Worm (Caenorhabditis elegans): ENCODE results near the gene ZK757.2.

The ZK757.2 gene

DNA sequence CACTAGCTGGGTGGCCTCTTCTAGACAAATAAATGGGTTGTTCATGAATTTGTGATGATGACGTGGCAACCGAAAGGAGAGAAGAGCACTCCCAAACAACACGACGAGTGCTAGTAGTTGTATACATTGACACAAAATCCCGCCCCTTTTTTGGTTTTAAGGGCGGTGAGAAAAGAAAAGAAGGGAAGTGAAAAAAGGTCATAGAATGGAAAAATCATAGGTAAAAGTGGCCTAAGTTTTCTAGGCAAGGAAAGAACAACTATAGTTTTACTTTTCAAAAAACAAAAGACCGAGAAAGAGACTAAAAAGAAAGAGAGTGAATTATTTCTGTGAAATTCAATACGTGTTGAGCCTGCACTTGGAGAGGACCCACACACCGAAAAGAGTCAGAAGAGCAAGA, at the start of gene ZK757.2:
Gene ZK757.2 (minus strand): TSS at position 101 of the 400 bp plus-strand sequence.
- TF ChIP-seq him-1 (tag; optimal IDR thresholded peaks at IDR 0.05): no peak
- TF ChIP-seq dao-5 (tag; optimal IDR thresholded peaks at IDR 0.05): no peak
- no peak for TF ChIP-seq W03F9.2 (tag; optimal IDR thresholded peaks at IDR 0.05)

DNA sequence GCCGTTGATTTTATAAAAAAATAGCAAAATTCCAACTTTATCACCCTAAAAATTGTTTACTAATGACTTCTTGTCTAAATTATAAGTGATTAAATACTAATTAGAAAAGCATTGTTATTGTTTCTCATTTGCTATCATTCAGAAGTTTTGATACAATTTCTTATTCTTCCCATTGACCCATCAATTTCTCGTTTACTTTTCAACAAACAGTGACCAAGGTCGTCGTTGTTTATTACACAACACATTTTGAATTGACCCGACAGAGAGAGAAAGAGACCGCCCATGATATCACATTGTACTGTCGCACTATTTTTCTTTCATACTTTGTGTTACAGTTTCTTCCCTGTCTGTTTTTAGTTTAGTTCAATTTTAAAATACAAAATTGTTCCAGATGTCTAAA, 48.6 kb upstream of the ZK757.2 start, which contains the start of gene ttr-2:
Gene ttr-2 (plus strand): TSS at position 392 of the 400 bp plus-strand sequence.
- TF ChIP-seq dao-5 (tag; optimal IDR thresholded peaks at IDR 0.05) (no peak), him-1 (tag; optimal IDR thresholded peaks at IDR 0.05) (no peak), W03F9.2 (tag; optimal IDR thresholded peaks at IDR 0.05) (no peak)

DNA sequence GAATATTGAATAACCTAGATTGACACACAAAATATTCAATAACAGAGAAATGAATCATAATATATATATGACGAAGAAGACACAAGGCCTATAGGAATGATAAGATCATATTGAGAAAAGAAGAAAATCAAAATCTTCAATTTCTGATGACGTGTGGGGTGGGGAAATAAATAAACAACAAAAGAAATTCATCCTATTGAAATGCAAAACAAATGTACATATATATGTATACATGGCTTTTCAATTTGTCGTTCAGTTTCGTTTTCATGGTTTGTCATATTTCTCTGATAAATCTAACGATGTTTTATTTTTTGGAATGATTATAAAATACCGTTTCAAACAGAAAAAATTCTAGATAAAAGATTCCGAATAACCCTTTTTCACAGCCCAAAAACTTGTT, 47.9 kb upstream of the ZK757.2 start, which contains the start of gene ttr-3:
Gene ttr-3 (minus strand): TSS at position 101 of the 400 bp plus-strand sequence.
- TF ChIP-seq him-1 (tag; optimal IDR thresholded peaks at IDR 0.05) (no peak), W03F9.2 (tag; optimal IDR thresholded peaks at IDR 0.05) (no peak), dao-5 (tag; optimal IDR thresholded peaks at IDR 0.05) (no peak)

- TF ChIP-seq him-1 (tag; optimal IDR thresholded peaks at IDR 0.05) (no peak), W03F9.2 (tag; optimal IDR thresholded peaks at IDR 0.05) (no peak), dao-5 (tag; optimal IDR thresholded peaks at IDR 0.05) (no peak)
Measured at ce11 chrIII:9922874-9923273, 44.1 kb upstream of the ZK757.2 start, which contains the start of gene cbp-2. Gene cbp-2 (plus strand): TSS chrIII:9923174.

DNA sequence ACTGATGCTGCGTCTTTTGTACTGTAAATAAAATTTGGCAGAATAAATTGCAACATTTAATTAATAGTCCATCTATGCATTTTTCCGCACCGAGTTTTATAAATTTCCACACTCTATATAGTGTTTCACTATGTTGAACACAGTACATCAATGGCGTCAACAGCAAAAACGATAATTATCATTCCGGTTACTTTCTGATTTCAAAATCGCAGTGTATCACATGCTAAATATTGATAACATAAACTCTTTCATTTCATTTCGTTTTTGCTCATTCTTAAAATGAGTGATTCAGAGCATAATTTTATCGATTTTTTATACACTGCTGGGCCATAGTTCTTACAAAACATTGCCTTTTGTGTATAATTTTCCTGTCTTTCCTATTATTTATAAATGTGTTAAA, 43.6 kb upstream of the ZK757.2 start:
- TF ChIP-seq him-1 (tag; optimal IDR thresholded peaks at IDR 0.05) (no peak), W03F9.2 (tag; optimal IDR thresholded peaks at IDR 0.05) (no peak), dao-5 (tag; optimal IDR thresholded peaks at IDR 0.05) (no peak)

DNA sequence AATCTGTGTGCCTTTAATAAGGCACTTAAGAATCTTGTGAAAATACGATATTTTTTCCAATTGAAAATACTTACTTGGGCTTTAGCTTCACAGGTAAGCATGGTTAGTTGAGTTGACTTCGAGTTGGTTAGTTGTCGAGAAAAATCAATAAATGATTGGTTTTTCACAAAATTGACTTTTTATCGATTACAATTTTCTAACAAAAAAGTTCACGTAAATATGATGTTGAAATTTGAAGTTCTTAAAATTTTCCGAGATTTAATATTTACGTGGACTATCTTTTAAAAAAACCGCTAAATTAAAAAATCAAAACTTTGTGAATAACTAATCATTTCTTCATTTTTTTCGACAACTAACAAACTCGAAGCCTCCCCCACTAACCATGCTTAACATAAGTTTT, 42.0 kb upstream of the ZK757.2 start, which contains the start of gene F40F12.3:
Gene F40F12.3 (minus strand): TSS at position 101 of the 400 bp plus-strand sequence.
- no peak for TF ChIP-seq W03F9.2 (tag; optimal IDR thresholded peaks at IDR 0.05)
- no peak for TF ChIP-seq dao-5 (tag; optimal IDR thresholded peaks at IDR 0.05)
- TF ChIP-seq him-1 (tag; optimal IDR thresholded peaks at IDR 0.05): no peak

DNA sequence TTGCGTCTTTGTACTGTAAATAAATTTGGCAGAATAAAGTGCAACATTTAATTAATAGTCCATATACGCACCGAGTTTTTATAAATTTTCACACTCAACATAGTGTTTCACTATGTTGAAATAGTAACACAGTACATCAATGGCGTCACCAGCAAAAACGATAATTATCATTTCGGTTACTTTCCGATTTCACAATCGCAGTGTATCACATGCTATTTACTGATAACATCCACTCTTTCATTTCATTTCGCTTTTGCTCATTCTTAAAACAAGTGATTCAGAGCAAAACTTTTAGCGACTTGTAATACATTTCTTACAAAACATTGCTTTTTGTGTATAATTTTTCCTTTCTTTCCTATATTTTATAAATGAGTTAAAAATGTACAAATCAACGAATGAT, 35.0 kb upstream of the ZK757.2 start, which contains the start of gene cbp-3:
Gene cbp-3 (plus strand): TSS at position 272 of the 400 bp plus-strand sequence.
- TF ChIP-seq dao-5 (tag; optimal IDR thresholded peaks at IDR 0.05) (no peak), him-1 (tag; optimal IDR thresholded peaks at IDR 0.05) (no peak), W03F9.2 (tag; optimal IDR thresholded peaks at IDR 0.05) (no peak)

DNA sequence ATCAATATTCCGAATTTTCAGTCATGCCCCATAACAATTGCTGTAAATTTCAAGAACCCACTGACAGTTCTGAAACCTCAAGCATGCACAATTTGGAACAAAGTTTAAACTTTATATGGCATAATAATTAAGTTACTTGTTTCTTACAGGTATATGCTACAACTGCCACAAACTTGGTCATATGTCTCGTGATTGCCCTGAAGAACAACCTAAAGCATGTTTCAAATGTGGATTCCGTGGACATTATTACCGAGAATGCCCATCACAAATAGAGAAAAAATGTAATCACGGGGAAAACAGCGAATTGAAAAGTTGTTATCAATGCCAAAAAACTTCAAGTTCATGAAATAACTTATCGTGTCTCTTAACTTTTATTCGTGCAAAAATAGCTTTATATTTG, 34.3 kb upstream of the ZK757.2 start:
- no peak for TF ChIP-seq dao-5 (tag; optimal IDR thresholded peaks at IDR 0.05)
- TF ChIP-seq him-1 (tag; optimal IDR thresholded peaks at IDR 0.05): no peak
- no peak for TF ChIP-seq W03F9.2 (tag; optimal IDR thresholded peaks at IDR 0.05)

DNA sequence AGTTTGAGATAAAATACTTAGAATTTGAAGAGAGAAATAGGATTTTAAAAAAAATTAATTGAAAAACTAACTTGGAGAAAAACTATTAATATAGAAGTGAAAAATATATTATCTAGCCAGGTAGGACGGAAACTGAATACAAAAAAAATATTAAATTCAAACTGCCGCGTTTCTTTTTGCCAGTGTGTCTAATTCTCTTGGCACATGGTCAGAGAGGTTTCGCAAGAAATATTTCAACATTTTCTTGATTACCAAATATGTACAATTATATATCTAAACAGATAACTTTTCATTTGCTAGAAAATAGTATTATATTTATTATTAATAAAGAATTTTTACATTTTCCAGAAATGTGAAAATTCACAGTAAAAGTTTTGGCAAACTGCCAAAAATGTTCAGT, 33.8 kb upstream of the ZK757.2 start:
- TF ChIP-seq him-1 (tag; optimal IDR thresholded peaks at IDR 0.05) (no peak), W03F9.2 (tag; optimal IDR thresholded peaks at IDR 0.05) (no peak), dao-5 (tag; optimal IDR thresholded peaks at IDR 0.05) (no peak)

DNA sequence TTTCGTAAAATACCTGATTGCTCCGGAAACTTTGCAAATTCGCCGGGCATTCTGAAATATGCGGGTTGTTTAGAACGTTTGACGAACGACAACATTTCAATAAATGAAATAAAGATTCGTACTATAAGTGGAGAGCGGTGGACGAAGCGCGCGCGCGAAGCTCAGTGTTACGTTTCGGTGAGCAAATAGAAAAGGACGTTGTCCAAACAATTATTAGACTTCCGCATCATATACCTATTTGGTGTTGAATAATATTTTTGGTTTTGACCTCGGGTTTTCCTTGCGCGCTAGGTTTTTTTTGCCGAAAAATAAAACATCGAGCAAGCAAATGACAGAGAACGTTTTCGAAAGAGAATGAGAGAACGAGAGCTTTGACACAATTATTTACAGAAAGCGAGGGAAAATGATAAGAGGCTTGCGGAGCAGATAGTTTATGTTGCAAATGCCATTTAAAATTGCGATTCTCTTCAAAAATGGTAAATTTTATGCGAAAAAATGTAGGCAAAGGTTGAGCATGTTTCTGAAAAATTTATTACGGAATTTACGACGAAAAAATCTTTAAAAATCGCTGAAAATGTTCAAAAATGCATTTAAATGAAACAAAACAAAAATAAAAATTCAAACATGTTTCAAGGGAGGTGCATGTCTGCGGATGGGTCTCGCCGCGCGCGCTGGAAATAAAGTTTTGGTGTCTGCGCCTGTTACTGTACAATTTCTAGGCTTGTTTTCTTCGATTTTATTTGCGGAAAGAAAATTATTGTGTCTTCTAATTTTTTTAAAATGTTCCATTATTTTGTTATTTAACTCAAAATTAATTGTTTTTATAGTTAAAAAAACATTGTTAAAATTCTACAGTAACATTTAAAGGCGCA, 32.1 kb upstream of the ZK757.2 start, which contains the start of the genes cyld-1 and F40F12.9:
Gene cyld-1 (minus strand): TSS at position 51 of the 872 bp plus-strand sequence.
Gene F40F12.9 (plus strand): TSS at position 721 of the 872 bp plus-strand sequence.
- TF ChIP-seq dao-5 (tag; optimal IDR thresholded peaks at IDR 0.05): no peak
- TF ChIP-seq him-1 (tag; optimal IDR thresholded peaks at IDR 0.05): no peak
- peak; percentile 17 for TF ChIP-seq W03F9.2 (tag; optimal IDR thresholded peaks at IDR 0.05)

DNA sequence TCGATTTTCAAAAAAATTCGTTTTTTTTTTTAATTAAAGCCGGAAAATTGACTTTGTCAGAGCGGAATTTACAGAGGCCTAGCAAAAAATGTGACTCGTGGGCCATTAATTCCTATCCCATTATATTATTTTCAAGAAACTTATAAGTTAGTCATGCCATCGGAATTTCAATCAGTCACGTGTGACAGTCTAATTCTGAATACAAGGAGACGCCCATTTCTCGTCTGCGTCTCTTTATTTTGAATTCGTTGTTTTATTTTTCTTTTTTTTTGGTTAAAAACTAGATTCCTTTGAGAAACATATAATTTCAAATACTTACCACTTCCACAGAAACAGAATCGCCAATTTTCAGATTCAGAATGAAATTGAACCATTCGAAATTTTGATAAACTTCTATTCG, 30.0 kb upstream of the ZK757.2 start:
- TF ChIP-seq him-1 (tag; optimal IDR thresholded peaks at IDR 0.05): no peak

DNA sequence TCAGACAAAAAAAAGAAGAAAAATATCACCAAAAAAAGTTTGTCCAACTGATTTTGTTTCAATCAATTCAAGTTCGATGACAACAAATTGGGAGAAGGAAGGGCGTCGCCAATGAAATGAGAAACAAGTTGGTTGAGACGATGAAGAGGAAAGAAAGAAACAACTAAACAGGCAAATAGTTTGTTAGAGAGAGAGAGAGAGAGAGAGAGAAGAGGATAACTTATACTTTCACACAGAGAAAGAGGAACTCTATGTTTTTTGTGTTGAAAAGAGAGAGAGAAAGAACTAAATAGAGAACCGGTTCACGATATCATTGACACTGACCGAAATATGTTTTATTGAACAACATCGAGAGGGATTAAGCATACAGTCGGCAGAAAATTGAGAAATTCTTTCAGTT, 28.8 kb upstream of the ZK757.2 start:
- TF ChIP-seq dao-5 (tag; optimal IDR thresholded peaks at IDR 0.05) (no peak), him-1 (tag; optimal IDR thresholded peaks at IDR 0.05) (no peak), W03F9.2 (tag; optimal IDR thresholded peaks at IDR 0.05) (no peak)

- no peak for TF ChIP-seq dao-5 (tag; optimal IDR thresholded peaks at IDR 0.05)
- TF ChIP-seq W03F9.2 (tag; optimal IDR thresholded peaks at IDR 0.05): no peak
- TF ChIP-seq him-1 (tag; optimal IDR thresholded peaks at IDR 0.05): peak; percentile 37
Measured at ce11 chrIII:9905307-9905706, 26.6 kb upstream of the ZK757.2 start.

ce11 chrIII:9903694-9904292, 25.1 kb upstream of the ZK757.2 start:
- TF ChIP-seq him-1 (tag; optimal IDR thresholded peaks at IDR 0.05) (no peak), dao-5 (tag; optimal IDR thresholded peaks at IDR 0.05) (no peak), W03F9.2 (tag; optimal IDR thresholded peaks at IDR 0.05) (no peak)
